Worm (Caenorhabditis elegans) whole organism, midembryonic: ENCODE measurements around the gene T27A8.7.

ENCODE experiments used
- T22C8.4 ChIP-seq: fragments of 200-800 bp; sonication (Bioruptor generic); IDR thresholded peaks from 2 replicates; pipeline ENCODE4 v1.3.6; 2022; ENCODE audit warnings: missing genetic modification characterization, missing compliant biosample characterization
- cog-1 ChIP-seq: sonication (generic microtip); optimal IDR thresholded peaks from 2 replicates; lab custom pipeline; 2016; ENCODE audit warnings: missing genetic modification characterization, missing compliant biosample characterization
- flt-1 ChIP-seq: fragments of 200-800 bp; sonication (Bioruptor generic); IDR thresholded peaks from 2 replicates; pipeline ENCODE4 v1.3.6; 2022; ENCODE audit warnings: missing genetic modification characterization, missing compliant biosample characterization
- klf-2 ChIP-seq: fragments of 200-800 bp; sonication (Bioruptor generic); conservative IDR thresholded peaks from 2 replicates; pipeline ENCODE4 v1.3.6; 2022; ENCODE audit warnings: missing genetic modification reagents, missing genetic modification characterization, missing compliant biosample characterization
- med-1 ChIP-seq: sonication (generic microtip); optimal IDR thresholded peaks from 2 replicates; lab custom pipeline; 2017; ENCODE audit warnings: missing genetic modification characterization, mild to moderate bottlenecking, missing compliant biosample characterization, antibody characterized with exemption, missing genetic modification reagents; ENCODE audit not compliant: insufficient read depth
- ref-1 ChIP-seq: fragments of 200-800 bp; sonication (Bioruptor generic); conservative IDR thresholded peaks from 2 replicates; pipeline ENCODE4 v1.3.6; 2022; ENCODE audit warnings: missing genetic modification reagents, missing genetic modification characterization, missing compliant biosample characterization
- tab-1 ChIP-seq: fragments of 200-800 bp; sonication (Bioruptor generic); IDR thresholded peaks from 2 replicates; pipeline ENCODE4 v1.3.6; 2022; ENCODE audit warnings: missing genetic modification characterization, missing compliant biosample characterization
- ztf-23 ChIP-seq: fragments of 200-800 bp; sonication (Bioruptor generic); IDR thresholded peaks from 2 replicates; pipeline ENCODE4 v1.3.6; 2022; ENCODE audit warnings: missing genetic modification reagents, missing genetic modification characterization, missing compliant biosample characterization
- ztf-29 ChIP-seq: fragments of 200-800 bp; sonication (Bioruptor generic); IDR thresholded peaks from 2 replicates; pipeline ENCODE4 v1.3.6; 2022; ENCODE audit warnings: missing genetic modification reagents, missing genetic modification characterization, missing compliant biosample characterization

The T27A8.7 gene

DNA sequence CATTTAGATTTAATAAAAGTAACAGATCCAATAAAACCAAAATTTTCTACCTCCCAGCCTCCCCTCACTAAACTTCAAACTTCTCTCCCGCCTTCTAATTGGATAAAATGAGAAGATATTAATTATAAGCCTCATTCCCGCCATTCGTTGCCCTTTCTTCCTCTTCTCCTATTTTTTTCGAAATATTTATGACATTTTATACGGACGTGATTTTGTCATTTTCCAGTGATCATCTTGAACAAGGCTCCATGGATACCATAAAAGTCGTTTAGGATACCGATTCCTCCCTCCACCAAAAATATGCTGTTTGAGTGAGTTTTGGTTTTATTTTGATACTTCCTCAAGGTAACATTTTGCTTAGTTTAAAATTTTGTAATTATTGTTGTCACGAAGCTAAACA lies 48.1 kb downstream of the T27A8.7 start, which contains the start of gene ZK1073.2:
TSS of gene ZK1073.2 (plus strand) at position 301 of the 400 bp plus-strand sequence.
- TF ChIP-seq ztf-29 (GFP tag; lab: Robert Waterston, UW): no peak
- no peak for TF ChIP-seq klf-2 (GFP tag; lab: Robert Waterston, UW)
- no peak for TF ChIP-seq T22C8.4 (GFP tag; lab: Robert Waterston, UW)

DNA sequence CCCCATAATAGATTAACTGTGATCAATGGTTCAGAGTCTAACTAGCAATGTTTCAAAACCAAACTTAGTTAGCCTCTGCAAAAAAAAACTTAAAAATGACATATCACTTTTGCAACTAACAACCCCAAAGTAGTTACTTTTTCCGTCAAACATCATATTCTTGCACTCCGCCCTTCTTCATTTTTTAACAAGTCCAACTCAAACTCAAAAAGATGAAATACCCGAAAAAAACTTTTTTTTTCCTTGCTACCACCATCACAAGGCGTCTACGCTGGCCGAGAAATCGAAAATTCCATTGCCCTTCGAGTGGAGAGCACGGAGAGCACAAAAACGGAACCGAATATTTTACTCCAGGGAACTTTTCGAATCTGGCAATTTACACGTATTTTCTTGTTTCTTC lies 50.5 kb downstream of the T27A8.7 start:
- TF ChIP-seq tab-1 (GFP tag; lab: Robert Waterston, UW) (no peak), T22C8.4 (GFP tag; lab: Robert Waterston, UW) (no peak), klf-2 (GFP tag; lab: Robert Waterston, UW) (no peak), cog-1 (no peak), ref-1 (GFP tag; lab: Robert Waterston, UW) (no peak), flt-1 (GFP tag; lab: Robert Waterston, UW) (no peak), med-1 (GFP tag; lab: Kevin White, UChicago) (no peak), ztf-23 (GFP tag; lab: Robert Waterston, UW) (no peak), ztf-29 (GFP tag; lab: Robert Waterston, UW) (no peak)
